Worm (Caenorhabditis elegans): ENCODE measurements around the gene F46C5.1.

ce11 chrII:8811825-8812224 lies 9.2 kb downstream of the F46C5.1 start:
- TF ChIP-seq ztf-28 (GFP tag; IDR thresholded peaks at IDR 0.05): no peak
- no peak for TF ChIP-seq snpc-4 (GFP tag; optimal IDR thresholded peaks at IDR 0.05)
- TF ChIP-seq snpc-4 (tag; optimal IDR thresholded peaks at IDR 0.05): no peak
- TF ChIP-seq ztf-18 (tag; optimal IDR thresholded peaks at IDR 0.05): no peak

All from whole organism, young adult.